Worm (Caenorhabditis elegans) whole organism, early embryonic: ENCODE results near the gene srh-247.
"Not testable (repeated sequence)": the region's sequence is repeated elsewhere in the genome, so short reads cannot be mapped to it uniquely, and the experiment has no call there.

ENCODE experiments used
- B0310.2 ChIP-seq: sonication (generic microtip); optimal IDR thresholded peaks from 2 replicates; lab custom pipeline; 2016; ENCODE audit warnings: mild to moderate bottlenecking, missing genetic modification characterization, missing compliant biosample characterization
- F13C5.2 ChIP-seq: sonication (generic microtip); optimal IDR thresholded peaks from 2 replicates; lab custom pipeline; 2017; ENCODE audit warnings: mild to moderate bottlenecking, missing genetic modification characterization, inconsistent platforms, missing compliant biosample characterization
- aly-1 ChIP-seq: sonication (generic microtip); optimal IDR thresholded peaks from 2 replicates; lab custom pipeline; 2016; ENCODE audit warnings: missing genetic modification characterization, missing compliant biosample characterization
- ama-1 ChIP-seq: fragments of 150-350 bp; optimal IDR thresholded peaks from 2 replicates; lab custom pipeline; 2014
- ceh-13 ChIP-seq: fragments of 200-800 bp; sonication (Bioruptor generic); optimal IDR thresholded peaks from 2 replicates; lab custom pipeline; 2018; ENCODE audit warnings: mild to moderate bottlenecking, missing genetic modification characterization, missing compliant biosample characterization
- ceh-36 ChIP-seq: sonication (generic microtip); optimal IDR thresholded peaks from 2 replicates; lab custom pipeline; 2016; ENCODE audit warnings: missing genetic modification characterization, inconsistent platforms, missing compliant biosample characterization
- ets-7 ChIP-seq: sonication (generic microtip); optimal IDR thresholded peaks from 2 replicates; lab custom pipeline; 2016; ENCODE audit warnings: missing genotype, missing genetic modification characterization, missing compliant biosample characterization
- flt-1 ChIP-seq: fragments of 200-800 bp; sonication (Bioruptor generic); IDR thresholded peaks from 2 replicates; pipeline ENCODE4 v1.3.6; 2022; ENCODE audit warnings: missing genetic modification characterization, missing compliant biosample characterization
- hmbx-1 ChIP-seq: sonication (generic microtip); optimal IDR thresholded peaks from 2 replicates; lab custom pipeline; 2016; ENCODE audit warnings: mild to moderate bottlenecking, missing genetic modification characterization, missing compliant biosample characterization
- hmg-4 ChIP-seq: fragments of 200-800 bp; sonication (Bioruptor generic); optimal IDR thresholded peaks from 2 replicates; lab custom pipeline; 2018; ENCODE audit warnings: mild to moderate bottlenecking, missing genetic modification characterization, missing compliant biosample characterization
- hnd-1 ChIP-seq: sonication (generic microtip); optimal IDR thresholded peaks from 2 replicates; lab custom pipeline; 2016; ENCODE audit warnings: missing genetic modification characterization, missing compliant biosample characterization
- pes-1 ChIP-seq: fragments of 200-800 bp; sonication (Bioruptor generic); IDR thresholded peaks from 2 replicates; pipeline ENCODE4 v1.3.6; 2022; ENCODE audit warnings: missing genetic modification reagents, missing genetic modification characterization, missing compliant biosample characterization
- scrt-1 ChIP-seq: fragments of 200-800 bp; sonication (Bioruptor generic); IDR thresholded peaks from 2 replicates; pipeline ENCODE4 v1.3.6; 2022; ENCODE audit warnings: missing genetic modification characterization, missing compliant biosample characterization
- sea-1 ChIP-seq: fragments of 200-800 bp; sonication (Bioruptor generic); conservative IDR thresholded peaks from 2 replicates; pipeline ENCODE4 v1.3.6; 2022; ENCODE audit warnings: missing genetic modification characterization, missing compliant biosample characterization
- tbx-11 ChIP-seq: fragments of 200-800 bp; sonication (Bioruptor generic); IDR thresholded peaks from 2 replicates; pipeline ENCODE4 v1.3.6; 2022; ENCODE audit warnings: missing genetic modification characterization, missing compliant biosample characterization
- tbx-37 ChIP-seq: fragments of 200-800 bp; sonication (Bioruptor generic); conservative IDR thresholded peaks from 2 replicates; pipeline ENCODE4 v1.3.6; 2022; ENCODE audit warnings: missing genetic modification reagents, missing genetic modification characterization, missing compliant biosample characterization
- tra-4 ChIP-seq: sonication (generic microtip); optimal IDR thresholded peaks from 2 replicates; lab custom pipeline; 2017; ENCODE audit warnings: missing genetic modification characterization, missing compliant biosample characterization

srh-247 gene

ce11 chrV:2934075-2934474 is at the start of gene srh-247:
Gene srh-247 (minus strand): TSS chrV:2934175.
- TF ChIP-seq pes-1 (GFP tag; lab: Robert Waterston, UW), result no peak
- TF ChIP-seq tbx-37 (GFP tag; lab: Robert Waterston, UW), result no peak
- no peak for TF ChIP-seq hnd-1 (tag; lab: Kevin White, UChicago)
- TF ChIP-seq F13C5.2 (tag; lab: Kevin White, UChicago), result no peak
- no peak for TF ChIP-seq ceh-13 (GFP tag; lab: Kevin White, UChicago)

ce11 chrV:2983351-2983750 is 49.4 kb upstream of the srh-247 start, which contains the start of gene srw-117:
Gene srw-117 (minus strand): TSS chrV:2983451.
- TF ChIP-seq tbx-11 (GFP tag; lab: Robert Waterston, UW) (no peak), F13C5.2 (tag; lab: Kevin White, UChicago) (no peak), ama-1 (no peak), scrt-1 (GFP tag; lab: Robert Waterston, UW) (no peak), ceh-36 (tag; lab: Kevin White, UChicago) (no peak), aly-1 (tag; lab: Kevin White, UChicago) (no peak), hmg-4 (GFP tag; lab: Kevin White, UChicago) (no peak), B0310.2 (tag; lab: Kevin White, UChicago) (no peak), sea-1 (GFP tag; lab: Robert Waterston, UW) (no peak), ceh-13 (GFP tag; lab: Kevin White, UChicago) (no peak), hnd-1 (tag; lab: Kevin White, UChicago) (no peak), tbx-37 (GFP tag; lab: Robert Waterston, UW) (no peak)

- TF ChIP-seq ceh-13 (GFP tag; lab: Kevin White, UChicago) (no peak), tbx-37 (GFP tag; lab: Robert Waterston, UW) (no peak), hnd-1 (tag; lab: Kevin White, UChicago) (no peak), ama-1 (no peak), B0310.2 (tag; lab: Kevin White, UChicago) (no peak)
Observed at ce11 chrV:2979978-2980377, 46.0 kb upstream of the srh-247 start, which contains the start of gene srw-118. Gene srw-118 (minus strand): TSS chrV:2980078.

ce11 chrV:2976287-2976686 is 42.3 kb upstream of the srh-247 start, which contains the start of gene srw-124:
Gene srw-124 (plus strand): TSS chrV:2976587.
- TF ChIP-seq hmbx-1, result no peak
- TF ChIP-seq ceh-13 (GFP tag; lab: Kevin White, UChicago), result no peak
- no peak for TF ChIP-seq F13C5.2 (tag; lab: Kevin White, UChicago)
- no peak for TF ChIP-seq sea-1 (GFP tag; lab: Robert Waterston, UW)
- no peak for TF ChIP-seq ceh-36 (tag; lab: Kevin White, UChicago)
- TF ChIP-seq scrt-1 (GFP tag; lab: Robert Waterston, UW), result no peak
- no peak for TF ChIP-seq B0310.2 (tag; lab: Kevin White, UChicago)

ce11 chrV:2975285-2975684 is 41.3 kb upstream of the srh-247 start, which contains the start of gene srw-123:
Gene srw-123 (minus strand): TSS chrV:2975385.
- not testable (repeated sequence) for TF ChIP-seq B0310.2 (tag; lab: Kevin White, UChicago); hmbx-1; sea-1 (GFP tag; lab: Robert Waterston, UW)

- no peak for TF ChIP-seq ceh-36 (tag; lab: Kevin White, UChicago)
- TF ChIP-seq F13C5.2 (tag; lab: Kevin White, UChicago), result no peak
- no peak for TF ChIP-seq sea-1 (GFP tag; lab: Robert Waterston, UW)
- TF ChIP-seq hnd-1 (tag; lab: Kevin White, UChicago), result no peak
- TF ChIP-seq pes-1 (GFP tag; lab: Robert Waterston, UW), result no peak
- no peak for TF ChIP-seq hmg-4 (GFP tag; lab: Kevin White, UChicago)
- no peak for TF ChIP-seq tbx-37 (GFP tag; lab: Robert Waterston, UW)
- no peak for TF ChIP-seq aly-1 (tag; lab: Kevin White, UChicago)
- TF ChIP-seq tra-4 (tag; lab: Kevin White, UChicago), result no peak
- TF ChIP-seq hmbx-1, result no peak
- no peak for TF ChIP-seq B0310.2 (tag; lab: Kevin White, UChicago)
- TF ChIP-seq flt-1 (GFP tag; lab: Robert Waterston, UW), result no peak
- no peak for TF ChIP-seq ama-1
Observed at ce11 chrV:2971307-2971999, 37.5 kb upstream of the srh-247 start, which contains the start of gene srw-129. Gene srw-129 (plus strand): TSS chrV:2971949.

ce11 chrV:2964786-2965185 is 30.8 kb upstream of the srh-247 start, which contains the start of gene srh-88:
Gene srh-88 (minus strand): TSS chrV:2964886.
- no peak for TF ChIP-seq hmbx-1
- no peak for TF ChIP-seq tbx-37 (GFP tag; lab: Robert Waterston, UW)
- no peak for TF ChIP-seq ets-7 (tag; lab: Kevin White, UChicago)
- no peak for TF ChIP-seq tbx-11 (GFP tag; lab: Robert Waterston, UW)
- TF ChIP-seq scrt-1 (GFP tag; lab: Robert Waterston, UW), result no peak
- no peak for TF ChIP-seq hmg-4 (GFP tag; lab: Kevin White, UChicago)
- no peak for TF ChIP-seq sea-1 (GFP tag; lab: Robert Waterston, UW)
- no peak for TF ChIP-seq flt-1 (GFP tag; lab: Robert Waterston, UW)
- no peak for TF ChIP-seq pes-1 (GFP tag; lab: Robert Waterston, UW)

ce11 chrV:2962960-2963359 is 29.0 kb upstream of the srh-247 start, which contains the start of gene srw-138:
Gene srw-138 (minus strand): TSS chrV:2963060.
- TF ChIP-seq ama-1, result no peak
- no peak for TF ChIP-seq F13C5.2 (tag; lab: Kevin White, UChicago)
- no peak for TF ChIP-seq ceh-36 (tag; lab: Kevin White, UChicago)
- no peak for TF ChIP-seq B0310.2 (tag; lab: Kevin White, UChicago)
- TF ChIP-seq flt-1 (GFP tag; lab: Robert Waterston, UW), result no peak
- no peak for TF ChIP-seq sea-1 (GFP tag; lab: Robert Waterston, UW)
- TF ChIP-seq aly-1 (tag; lab: Kevin White, UChicago), result no peak
- no peak for TF ChIP-seq ceh-13 (GFP tag; lab: Kevin White, UChicago)
- no peak for TF ChIP-seq hmg-4 (GFP tag; lab: Kevin White, UChicago)
- TF ChIP-seq tbx-37 (GFP tag; lab: Robert Waterston, UW), result no peak
- no peak for TF ChIP-seq tbx-11 (GFP tag; lab: Robert Waterston, UW)
